Fruit fly (Drosophila melanogaster): ENCODE results near the gene Klp31E.

Gene Klp31E

DNA sequence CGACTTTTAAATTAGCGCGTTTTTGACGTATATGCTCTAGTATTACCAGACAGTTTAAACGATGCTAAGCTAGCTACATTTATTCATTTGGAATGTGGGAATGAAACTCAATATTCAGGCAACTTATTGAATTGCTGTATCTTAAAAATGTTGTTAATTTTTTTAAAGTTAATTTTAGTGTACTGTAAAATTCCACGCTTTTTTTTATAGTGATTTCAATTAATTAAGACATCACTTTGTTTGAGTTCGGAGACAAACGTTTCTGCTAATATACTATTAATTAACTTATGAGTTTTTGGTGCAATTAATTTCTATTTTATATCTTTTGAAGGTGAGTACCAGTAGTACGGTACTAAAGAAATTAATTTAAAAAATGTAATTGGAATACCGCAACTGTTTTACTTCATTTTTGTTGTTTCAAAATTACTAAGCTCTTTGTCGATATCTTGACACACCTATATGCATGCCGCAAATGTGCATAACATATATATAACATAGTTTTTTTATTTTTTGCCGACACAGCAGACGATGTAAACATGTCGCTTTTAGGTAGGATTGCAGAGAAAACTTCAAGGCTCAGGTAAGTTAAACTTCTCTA lies 27.5 kb upstream of the Klp31E start, which contains the start of the genes Cdk1 and mRpS7 (continued):
- TF ChIP-seq hbn (GFP tag; IDR thresholded peaks at IDR 0.05; ENCODE audit: partially characterized antibody) (no peak), lilli (GFP tag; optimal IDR thresholded peaks at IDR 0.05) (peak; percentile 71), CG34224 (GFP tag; IDR thresholded peaks at IDR 0.05; ENCODE audit: partially characterized antibody) (no peak), HLH4C (GFP tag; IDR thresholded peaks at IDR 0.05; ENCODE audit: partially characterized antibody) (no peak), otp (GFP tag; IDR thresholded peaks at IDR 0.05) (0 out of 3 replicates have a peak, but pooled peaks have one; percentile 41), Chrac-16 (GFP tag; optimal IDR thresholded peaks at IDR 0.05) (peak; percentile 76), CG8281 (tag; optimal IDR thresholded peaks at IDR 0.05) (no peak), CG12744 (GFP tag; optimal IDR thresholded peaks at IDR 0.05) (peak; percentile 30), Poxn (GFP tag; IDR thresholded peaks at IDR 0.05) (0 out of 2 replicates have a peak, but pooled peaks have one; percentile 35), Six4 (GFP tag; optimal IDR thresholded peaks at IDR 0.05) (peak; percentile 48), gro (GFP tag; optimal IDR thresholded peaks at IDR 0.05) (no peak), MESR4 (GFP tag; optimal IDR thresholded peaks at IDR 0.05) (peak; percentile 62), gem (tag; optimal IDR thresholded peaks at IDR 0.05) (peak; percentile 90), ab (GFP tag; optimal IDR thresholded peaks at IDR 0.05) (no peak), gsb (GFP tag; IDR thresholded peaks at IDR 0.05) (0 out of 2 replicates have a peak, but pooled peaks have one; percentile 32), CG11247 (GFP tag; IDR thresholded peaks at IDR 0.05) (peak; percentile 43; the same call in 1 of the 2 replicates), CG3847 (GFP tag; IDR thresholded peaks at IDR 0.05) (peak; percentile 51; the same call in 1 of the 2 replicates), CG31365 (tag; optimal IDR thresholded peaks at IDR 0.05) (no peak), da (GFP tag; optimal IDR thresholded peaks at IDR 0.05) (peak; percentile 34), CG8478 (optimal IDR thresholded peaks at IDR 0.05) (no peak), CG14441 (GFP tag; IDR thresholded peaks at IDR 0.05) (peak; percentile 74), CG17359 (tag; optimal IDR thresholded peaks at IDR 0.05) (peak; percentile 66), TFAM (GFP tag; optimal IDR thresholded peaks at IDR 0.05) (no peak), CG2678 (tag; optimal IDR thresholded peaks at IDR 0.05) (peak; percentile 87), yki (optimal IDR thresholded peaks at IDR 0.05) (no peak), Gsc (GFP tag; IDR thresholded peaks at IDR 0.05) (no peak), CG4404 (GFP tag; IDR thresholded peaks at IDR 0.05) (peak; percentile 48), Xbp1 (GFP tag; optimal IDR thresholded peaks at IDR 0.05) (peak; percentile 77), wdn (GFP tag; IDR thresholded peaks at IDR 0.05) (no peak), CG3281 (GFP tag; optimal IDR thresholded peaks at IDR 0.05) (peak; percentile 75), CG33213 (GFP tag; optimal IDR thresholded peaks at IDR 0.05) (no peak), CG32772 (GFP tag; IDR thresholded peaks at IDR 0.05) (peak; percentile 72), bsh (GFP tag; optimal IDR thresholded peaks at IDR 0.05) (peak in 1 of 2 experiments; percentile 75), croc (GFP tag; conservative IDR thresholded peaks at IDR 0.05) (peak; percentile 57), CG2129 (GFP tag; IDR thresholded peaks at IDR 0.05; ENCODE audit: partially characterized antibody) (no peak), CG32767 (GFP tag; IDR thresholded peaks at IDR 0.05) (peak; percentile 61; the same call in 1 of the 2 replicates), bigmax (GFP tag; optimal IDR thresholded peaks at IDR 0.05) (no peak), Deaf1 (tag; optimal IDR thresholded peaks at IDR 0.05) (peak; percentile 39), prd (optimal IDR thresholded peaks at IDR 0.05) (no peak), prd (GFP tag; IDR thresholded peaks at IDR 0.05) (peak; percentile 81), CHES-1-like (GFP tag; optimal IDR thresholded peaks at IDR 0.05) (peak; percentile 47), chinmo (GFP tag; IDR thresholded peaks at IDR 0.05; ENCODE audit: partially characterized antibody) (no peak), kay (GFP tag; optimal IDR thresholded peaks at IDR 0.05) (no peak), sens-2 (GFP tag; IDR thresholded peaks at IDR 0.05) (0 out of 2 replicates have a peak, but pooled peaks have one; percentile 20), Dek (tag; optimal IDR thresholded peaks at IDR 0.05) (peak; percentile 81)

Measured in whole organism, embryonic.